Fruit fly (Drosophila melanogaster): ENCODE results near the gene CG31191.

DNA sequence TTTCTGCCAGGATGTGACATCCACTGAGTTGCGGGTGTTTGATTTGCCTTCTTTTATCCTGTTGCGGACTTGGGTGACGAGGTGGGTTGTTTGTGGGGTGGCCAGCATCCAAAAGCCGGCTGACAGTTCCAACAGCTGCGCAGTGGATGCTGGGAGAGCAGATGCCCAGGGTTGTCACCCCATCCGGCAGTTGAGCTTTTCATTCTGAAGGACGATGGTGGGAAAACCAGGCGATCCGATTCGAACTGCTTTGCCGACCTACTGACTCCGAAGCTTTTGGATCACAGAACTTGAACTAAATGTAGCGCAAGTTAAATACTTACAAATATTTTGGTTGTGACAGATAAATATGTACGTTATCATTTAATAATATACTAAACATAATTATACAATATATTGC is 79.1 kb downstream of the CG31191 start, which contains the start of gene KaiR1D:
- TF ChIP-seq pan (optimal IDR thresholded peaks at IDR 0.05) = no peak
- TF ChIP-seq Sp1 (GFP tag; optimal IDR thresholded peaks at IDR 0.05) = no peak
- TF ChIP-seq usp (GFP tag; optimal IDR thresholded peaks at IDR 0.05) = no peak
- TF ChIP-seq foxo (GFP tag; optimal IDR thresholded peaks at IDR 0.05) = no peak
- no peak for TF ChIP-seq CG32264 (GFP tag; optimal IDR thresholded peaks at IDR 0.05)
- TF ChIP-seq woc (GFP tag; optimal IDR thresholded peaks at IDR 0.05) = no peak
- no peak for TF ChIP-seq sage (GFP tag; optimal IDR thresholded peaks at IDR 0.05)
- TF ChIP-seq Mio (GFP tag; optimal IDR thresholded peaks at IDR 0.05) = no peak
- TF ChIP-seq br (GFP tag; optimal IDR thresholded peaks at IDR 0.05) = no peak
- no peak for TF ChIP-seq Vsx2 (GFP tag; optimal IDR thresholded peaks at IDR 0.05; ENCODE audit: partially characterized antibody)
- TF ChIP-seq Abd-B (GFP tag; optimal IDR thresholded peaks at IDR 0.05) = no peak
